Worm (Caenorhabditis elegans) whole organism, L3 larva: ENCODE results near the gene T07D3.4.
A peak's percentile ranks its signal among the peaks of the same experiment; 100 is the strongest.

ENCODE experiments used
- R02D3.7 ChIP-seq: fragments of 150-350 bp; optimal IDR thresholded peaks from 2 replicates; lab custom pipeline; 2014; ENCODE audit warnings: missing biosample characterization, missing genetic modification characterization
- aly-2 ChIP-seq: fragments of 150-350 bp; optimal IDR thresholded peaks from 2 replicates; lab custom pipeline; 2014; ENCODE audit warnings: missing biosample characterization, missing genetic modification characterization
- ama-1 ChIP-seq: fragments of 150-350 bp; optimal IDR thresholded peaks from 2 replicates; lab custom pipeline; 2018
- ceh-16 ChIP-seq: sonication (generic microtip); optimal IDR thresholded peaks from 2 replicates; lab custom pipeline; 2017; ENCODE audit warnings: missing biosample characterization, missing genetic modification characterization
- ceh-28 ChIP-seq: fragments of 150-350 bp; optimal IDR thresholded peaks from 2 replicates; lab custom pipeline; 2014; ENCODE audit warnings: missing biosample characterization, missing genetic modification reagents, missing genetic modification characterization
- ceh-82 ChIP-seq: fragments of 150-350 bp; optimal IDR thresholded peaks from 2 replicates; lab custom pipeline; 2014; ENCODE audit warnings: missing biosample characterization, missing genetic modification characterization
- ceh-9 ChIP-seq: sonication (generic microtip); optimal IDR thresholded peaks from 2 replicates; lab custom pipeline; 2018; ENCODE audit warnings: missing biosample characterization, missing genetic modification characterization
- egl-5 ChIP-seq: fragments of 150-350 bp; optimal IDR thresholded peaks from 2 replicates; lab custom pipeline; 2017; ENCODE audit warnings: missing biosample characterization, missing genetic modification reagents, missing genetic modification characterization, inconsistent platforms
- elt-1 ChIP-seq: fragments of 150-350 bp; optimal IDR thresholded peaks from 2 replicates; lab custom pipeline; 2014; ENCODE audit warnings: missing biosample characterization, missing genetic modification characterization
- elt-2 ChIP-seq: sonication (generic microtip); optimal IDR thresholded peaks from 2 replicates; lab custom pipeline; 2016; ENCODE audit warnings: missing genetic modification reagents, mild to moderate bottlenecking, missing genetic modification characterization, missing compliant biosample characterization
- fkh-10 ChIP-seq: sonication (generic microtip); optimal IDR thresholded peaks from 2 replicates; lab custom pipeline; 2017; ENCODE audit warnings: missing biosample characterization, missing genetic modification reagents, missing genetic modification characterization
- fkh-2 ChIP-seq: fragments of 150-350 bp; optimal IDR thresholded peaks from 2 replicates; lab custom pipeline; 2014; ENCODE audit warnings: missing biosample characterization, missing genetic modification reagents, missing genetic modification characterization
- fos-1 ChIP-seq: fragments of 150-350 bp; optimal IDR thresholded peaks from 2 replicates; lab custom pipeline; 2014; ENCODE audit warnings: missing biosample characterization, missing genetic modification characterization
- lin-15B ChIP-seq: fragments of 150-350 bp; optimal IDR thresholded peaks from 2 replicates; lab custom pipeline; 2014; ENCODE audit warnings: missing biosample characterization, missing genetic modification characterization
- lin-39 ChIP-seq: fragments of 150-350 bp; optimal IDR thresholded peaks from 2 replicates; lab custom pipeline; 2018; ENCODE audit warnings: missing biosample characterization, missing genetic modification reagents, missing genetic modification characterization
- lsy-12 ChIP-seq: sonication (generic microtip); optimal IDR thresholded peaks from 2 replicates; lab custom pipeline; 2016; ENCODE audit warnings: mild to moderate bottlenecking, missing genetic modification characterization, missing compliant biosample characterization
- mdl-1 ChIP-seq: fragments of 150-350 bp; optimal IDR thresholded peaks from 2 replicates; lab custom pipeline; 2014; ENCODE audit warnings: missing biosample characterization, missing genetic modification characterization
- nhr-11 ChIP-seq: fragments of 150-350 bp; optimal IDR thresholded peaks from 2 replicates; lab custom pipeline; 2014; ENCODE audit warnings: missing biosample characterization, missing genetic modification characterization
- nhr-237 ChIP-seq: fragments of 150-350 bp; optimal IDR thresholded peaks from 2 replicates; lab custom pipeline; 2014; ENCODE audit warnings: missing biosample characterization, missing genetic modification characterization
- nhr-28 ChIP-seq: fragments of 150-350 bp; optimal IDR thresholded peaks from 2 replicates; lab custom pipeline; 2014; ENCODE audit warnings: missing biosample characterization, missing genetic modification characterization
- nhr-43 ChIP-seq: sonication (generic microtip); optimal IDR thresholded peaks from 2 replicates; lab custom pipeline; 2016; ENCODE audit warnings: mild to moderate bottlenecking, missing genetic modification characterization, missing compliant biosample characterization; ENCODE audit not compliant: poor library complexity, severe bottlenecking
- nhr-67 ChIP-seq: fragments of 150-350 bp; optimal IDR thresholded peaks from 2 replicates; lab custom pipeline; 2014; ENCODE audit warnings: missing biosample characterization, missing genetic modification characterization
- nhr-76 ChIP-seq: fragments of 150-350 bp; sonication (generic microtip); optimal IDR thresholded peaks from 5 replicates; lab custom pipeline; 2014; ENCODE audit warnings: missing biosample characterization, missing genetic modification characterization
- nhr-77 ChIP-seq: fragments of 150-350 bp; optimal IDR thresholded peaks from 2 replicates; lab custom pipeline; 2014; ENCODE audit warnings: missing biosample characterization, missing genetic modification characterization
- pha-4 ChIP-seq: fragments of 150-350 bp; optimal IDR thresholded peaks from 2 replicates; lab custom pipeline; 2014; ENCODE audit warnings: missing biosample characterization, missing genetic modification reagents, missing genetic modification characterization
- pqm-1 ChIP-seq: fragments of 150-350 bp; optimal IDR thresholded peaks from 2 replicates; lab custom pipeline; 2017; ENCODE audit warnings: missing biosample characterization, missing genetic modification characterization, inconsistent platforms
- sea-2 ChIP-seq: fragments of 150-350 bp; sonication (generic microtip); optimal IDR thresholded peaks from 4 replicates; lab custom pipeline; 2014; ENCODE audit warnings: missing biosample characterization, missing genetic modification reagents, missing genetic modification characterization
- snpc-4 ChIP-seq: fragments of 150-350 bp; optimal IDR thresholded peaks from 2 replicates; lab custom pipeline; 2014; ENCODE audit warnings: missing biosample characterization, missing genetic modification characterization
- tbx-2 ChIP-seq: sonication (generic microtip); optimal IDR thresholded peaks from 2 replicates; lab custom pipeline; 2016; ENCODE audit warnings: mild to moderate bottlenecking, missing genetic modification characterization, missing compliant biosample characterization
- unc-39 ChIP-seq: sonication (generic microtip); optimal IDR thresholded peaks from 4 replicates; lab custom pipeline; 2017; ENCODE audit warnings: missing biosample characterization, missing genetic modification characterization
- ztf-11 ChIP-seq: fragments of 150-350 bp; optimal IDR thresholded peaks from 2 replicates; lab custom pipeline; 2014; ENCODE audit warnings: missing biosample characterization, missing genetic modification characterization
- ztf-4 ChIP-seq: fragments of 150-350 bp; optimal IDR thresholded peaks from 2 replicates; lab custom pipeline; 2014; ENCODE audit warnings: missing biosample characterization, missing genetic modification characterization

The T07D3.4 gene

ce11 chrII:861564-861963 is 26.5 kb upstream of the T07D3.4 start, which contains the start of gene Y46B2A.4:
Y46B2A.4 (plus strand) TSS chrII:861864.
- no peak for TF ChIP-seq nhr-28 (tag; lab: Kevin White, UChicago)
- TF ChIP-seq fkh-10 (GFP tag; lab: Kevin White, UChicago): no peak
- TF ChIP-seq elt-1 (tag; lab: Kevin White, UChicago): no peak
- TF ChIP-seq elt-2 (tag; lab: Kevin White, UChicago): no peak
- TF ChIP-seq, all 47 proteins: peak for 0

- TF ChIP-seq nhr-11 (tag; lab: Kevin White, UChicago): no peak
- TF ChIP-seq egl-5 (tag; lab: Kevin White, UChicago): no peak
- no peak for TF ChIP-seq fkh-2 (tag; lab: Kevin White, UChicago)
- TF ChIP-seq tbx-2 (tag; lab: Kevin White, UChicago): no peak
- TF ChIP-seq sea-2: no peak
- no peak for TF ChIP-seq ztf-11 (tag; lab: Kevin White, UChicago)
- no peak for TF ChIP-seq mdl-1 (tag; lab: Kevin White, UChicago)
- TF ChIP-seq nhr-76: no peak
- TF ChIP-seq nhr-43 (tag; lab: Kevin White, UChicago): no peak
- no peak for TF ChIP-seq ceh-82
- no peak for TF ChIP-seq R02D3.7 (tag; lab: Kevin White, UChicago)
- no peak for TF ChIP-seq aly-2 (tag; lab: Kevin White, UChicago)
- no peak for TF ChIP-seq ztf-4 (tag; lab: Kevin White, UChicago)
Measured at ce11 chrII:866801-867200, 21.3 kb upstream of the T07D3.4 start, which contains the start of gene Y46B2A.3. Y46B2A.3 (minus strand) TSS chrII:866901.

- no peak for TF ChIP-seq unc-39 (tag; lab: Kevin White, UChicago)
Measured at ce11 chrII:868240-868864, 19.8 kb upstream of the T07D3.4 start, which contains the start of gene fbxc-51. fbxc-51 (plus strand) TSS chrII:868814.

- no peak for TF ChIP-seq aly-2 (tag; lab: Kevin White, UChicago)
- TF ChIP-seq ama-1 (lab: Kevin White, UChicago): no peak
- TF ChIP-seq elt-2 (tag; lab: Kevin White, UChicago): no peak
- no peak for TF ChIP-seq egl-5 (tag; lab: Kevin White, UChicago)
- TF ChIP-seq ceh-16: no peak
- TF ChIP-seq lsy-12 (tag; lab: Kevin White, UChicago): no peak
- no peak for TF ChIP-seq ztf-4 (tag; lab: Kevin White, UChicago)
- TF ChIP-seq nhr-237: no peak
- no peak for TF ChIP-seq nhr-77 (tag; lab: Kevin White, UChicago)
Measured at ce11 chrII:869316-869715, 18.8 kb upstream of the T07D3.4 start.

ce11 chrII:872993-873787 is 14.9 kb upstream of the T07D3.4 start, which contains the start of gene alg-2:
alg-2 (plus strand) TSS chrII:873212.
- TF ChIP-seq ceh-28 (no peak), nhr-67 (tag; lab: Kevin White, UChicago) (no peak), R02D3.7 (tag; lab: Kevin White, UChicago) (no peak), pqm-1 (tag; lab: Kevin White, UChicago) (peak; percentile 10), sea-2 (no peak), snpc-4 (peak; percentile 73), elt-2 (tag; lab: Kevin White, UChicago) (peak; percentile 31), lin-15B (tag; lab: Kevin White, UChicago) (peak; percentile 54), nhr-11 (tag; lab: Kevin White, UChicago) (no peak), fos-1 (no peak), ceh-9 (tag; lab: Kevin White, UChicago) (no peak), pha-4 (tag; lab: Kevin White, UChicago) (peak; percentile 44), lin-39 (tag; lab: Kevin White, UChicago) (peak; percentile 4), elt-1 (tag; lab: Kevin White, UChicago) (peak; percentile 6), nhr-77 (tag; lab: Kevin White, UChicago) (no peak)
